Fruit fly (Drosophila melanogaster) whole organism, embryonic: ENCODE results near the gene Cyp12a5.

Experiments used
- CG33213 ChIP-seq: fragments of 200-800 bp; sonication (Bioruptor generic); optimal IDR thresholded peaks from 3 replicates; lab custom pipeline; 2016; ENCODE audit warnings: missing biosample characterization, missing genetic modification characterization
- sqz ChIP-seq: fragments of 200-800 bp; sonication (Bioruptor generic); optimal IDR thresholded peaks from 3 replicates; lab custom pipeline; 2018; ENCODE audit warnings: missing biosample characterization, mild to moderate bottlenecking, missing genetic modification characterization

- TF ChIP-seq sqz (no peak), CG33213 (no peak)
Measured at dm6 chr3R:19113836-19114235, 18.6 kb upstream of the Cyp12a5 start.
